Fruit fly (Drosophila melanogaster) whole organism, prepupa: Measurements from ENCODE around the gene CG42747.

Experiments used
- Blimp-1 ChIP-seq: fragments of 200-800 bp; sonication (Bioruptor generic); optimal IDR thresholded peaks from 3 replicates; lab custom pipeline; 2017; ENCODE audit warnings: missing biosample characterization, missing genetic modification characterization, mild to moderate bottlenecking, moderate library complexity, missing genetic modification reagents
- CG10669 ChIP-seq: fragments of 200-800 bp; sonication (Bioruptor generic); optimal IDR thresholded peaks from 3 replicates; lab custom pipeline; 2018; ENCODE audit warnings: missing biosample characterization, mild to moderate bottlenecking, missing genetic modification characterization, moderate library complexity
- CG11294 ChIP-seq: fragments of 200-800 bp; sonication (Bioruptor generic); IDR thresholded peaks from 2 replicates; pipeline ENCODE4 v1.3.6; 2022; ENCODE audit warnings: missing biosample characterization, missing genetic modification characterization
- CG11902 ChIP-seq: fragments of 200-800 bp; sonication (Bioruptor generic); optimal IDR thresholded peaks from 3 replicates; lab custom pipeline; 2016; ENCODE audit warnings: missing biosample characterization, missing genetic modification characterization
- CG15336 ChIP-seq: fragments of 200-800 bp; sonication (Bioruptor generic); IDR thresholded peaks from 2 replicates; pipeline ENCODE4 v1.3.6; 2022; ENCODE audit warnings: missing biosample characterization, missing genetic modification characterization
- CG1621 ChIP-seq: fragments of 200-800 bp; sonication (Bioruptor generic); optimal IDR thresholded peaks from 3 replicates; lab custom pipeline; 2018; ENCODE audit warnings: missing biosample characterization, mild to moderate bottlenecking, missing genetic modification characterization
- CG16779 ChIP-seq: fragments of 200-800 bp; sonication (Bioruptor generic); optimal IDR thresholded peaks from 3 replicates; lab custom pipeline; 2017; ENCODE audit warnings: missing biosample characterization, mild to moderate bottlenecking, missing genetic modification characterization
- CG32006 ChIP-seq: fragments of 200-800 bp; sonication (Bioruptor generic); optimal IDR thresholded peaks from 3 replicates; lab custom pipeline; 2017; ENCODE audit warnings: missing biosample characterization, mild to moderate bottlenecking, missing genetic modification characterization
- CG34406 ChIP-seq: fragments of 200-800 bp; sonication (Bioruptor generic); optimal IDR thresholded peaks from 3 replicates; lab custom pipeline; 2016; ENCODE audit warnings: missing biosample characterization, missing genetic modification characterization
- CG3919 ChIP-seq: fragments of 200-800 bp; sonication (Bioruptor generic); optimal IDR thresholded peaks from 3 replicates; lab custom pipeline; 2016; ENCODE audit warnings: missing biosample characterization, missing genetic modification characterization
- CG4318 ChIP-seq: fragments of 200-800 bp; sonication (Bioruptor generic); optimal IDR thresholded peaks from 3 replicates; lab custom pipeline; 2017; ENCODE audit warnings: missing biosample characterization, mild to moderate bottlenecking, missing genetic modification characterization
- CG6163 ChIP-seq: fragments of 200-800 bp; sonication (Bioruptor generic); IDR thresholded peaks from 3 replicates; pipeline ENCODE4 v1.3.6; 2022; ENCODE audit warnings: missing biosample characterization, missing genetic modification characterization
- CG6792 ChIP-seq: fragments of 200-800 bp; sonication (Bioruptor generic); optimal IDR thresholded peaks from 3 replicates; lab custom pipeline; 2016; ENCODE audit warnings: missing biosample characterization, missing genetic modification characterization
- CG6808 ChIP-seq: fragments of 200-800 bp; sonication (Bioruptor generic); optimal IDR thresholded peaks from 3 replicates; lab custom pipeline; 2017; ENCODE audit warnings: missing biosample characterization, missing genetic modification characterization, mild to moderate bottlenecking, moderate library complexity, missing genetic modification reagents
- CG6854 ChIP-seq: fragments of 200-800 bp; sonication (Bioruptor generic); optimal IDR thresholded peaks from 2 replicates; lab custom pipeline; 2017; ENCODE audit warnings: missing biosample characterization, mild to moderate bottlenecking, missing genetic modification characterization
- CG7368 ChIP-seq: fragments of 200-800 bp; sonication (Bioruptor generic); optimal IDR thresholded peaks from 3 replicates; lab custom pipeline; 2016; ENCODE audit warnings: missing biosample characterization, missing genetic modification characterization
- CG8119 ChIP-seq: fragments of 200-800 bp; sonication (Bioruptor generic); IDR thresholded peaks from 3 replicates; pipeline ENCODE4 v1.3.6; 2022; ENCODE audit warnings: missing biosample characterization, missing genetic modification characterization
- CG8319 ChIP-seq: fragments of 200-800 bp; sonication (Bioruptor generic); optimal IDR thresholded peaks from 3 replicates; lab custom pipeline; 2016; ENCODE audit warnings: missing biosample characterization, missing genetic modification characterization
- CG8632 ChIP-seq: fragments of 200-800 bp; sonication (Bioruptor generic); optimal IDR thresholded peaks from 3 replicates; lab custom pipeline; 2016; ENCODE audit warnings: missing biosample characterization, missing genetic modification characterization
- CG9139 ChIP-seq: fragments of 200-800 bp; sonication (Bioruptor generic); optimal IDR thresholded peaks from 3 replicates; lab custom pipeline; 2017; ENCODE audit warnings: missing biosample characterization, mild to moderate bottlenecking, missing genetic modification characterization
- Eip75B ChIP-seq: fragments of 200-800 bp; sonication (Bioruptor generic); optimal IDR thresholded peaks from 3 replicates; lab custom pipeline; 2016; ENCODE audit warnings: missing biosample characterization, missing genetic modification characterization
- Eip78C ChIP-seq: fragments of 200-800 bp; sonication (Bioruptor generic); peaks from one replicate; lab custom pipeline; 2016; ENCODE audit warnings: missing biosample characterization, missing genetic modification characterization
- Eip93F ChIP-seq: fragments of 200-800 bp; sonication (Bioruptor generic); optimal IDR thresholded peaks from 2 replicates; lab custom pipeline; 2016; ENCODE audit warnings: missing biosample characterization, mild to moderate bottlenecking, missing genetic modification characterization
- Ets21C ChIP-seq: fragments of 200-800 bp; sonication (Bioruptor generic); optimal IDR thresholded peaks from 3 replicates; lab custom pipeline; 2016; ENCODE audit warnings: missing biosample characterization, missing genetic modification characterization
- Ets96B ChIP-seq: fragments of 200-800 bp; optimal IDR thresholded peaks from 2 replicates; lab custom pipeline; 2019; ENCODE audit warnings: missing biosample characterization, mild to moderate bottlenecking, missing genetic modification characterization, moderate library complexity
- Gug ChIP-seq: fragments of 200-800 bp; sonication (Bioruptor generic); IDR thresholded peaks from 2 replicates; pipeline ENCODE4 v1.3.6; 2022; ENCODE audit warnings: missing biosample characterization, missing genetic modification characterization
- Hr38 ChIP-seq: sonication (Bioruptor generic); optimal IDR thresholded peaks from 2 replicates; lab custom pipeline; 2016; ENCODE audit warnings: missing biosample characterization, missing genetic modification characterization
- Hr4 ChIP-seq: fragments of 200-800 bp; sonication (Bioruptor generic); optimal IDR thresholded peaks from 3 replicates; lab custom pipeline; 2016; ENCODE audit warnings: missing biosample characterization, missing genetic modification characterization
- Lpt ChIP-seq: fragments of 200-800 bp; sonication (Bioruptor generic); optimal IDR thresholded peaks from 3 replicates; lab custom pipeline; 2016; ENCODE audit warnings: missing biosample characterization, missing genetic modification characterization
- Met ChIP-seq: fragments of 200-800 bp; sonication (Bioruptor generic); optimal IDR thresholded peaks from 3 replicates; lab custom pipeline; 2016; ENCODE audit warnings: missing biosample characterization, missing genetic modification characterization
- OdsH ChIP-seq: fragments of 200-800 bp; sonication (Bioruptor generic); optimal IDR thresholded peaks from 3 replicates; lab custom pipeline; 2016; ENCODE audit warnings: missing biosample characterization, missing genetic modification characterization
- Smox ChIP-seq: fragments of 200-800 bp; sonication (Bioruptor generic); optimal IDR thresholded peaks from 3 replicates; lab custom pipeline; 2016; ENCODE audit warnings: missing biosample characterization, missing genetic modification characterization
- Sox102F ChIP-seq: fragments of 200-800 bp; sonication (Bioruptor generic); optimal IDR thresholded peaks from 2 replicates; lab custom pipeline; 2016; ENCODE audit warnings: missing biosample characterization, mild to moderate bottlenecking, missing genetic modification characterization
- Sox15 ChIP-seq: fragments of 200-800 bp; sonication (Bioruptor generic); optimal IDR thresholded peaks from 3 replicates; lab custom pipeline; 2016; ENCODE audit warnings: missing biosample characterization, missing genetic modification characterization
- achi ChIP-seq: fragments of 200-800 bp; sonication (Bioruptor generic); optimal IDR thresholded peaks from 3 replicates; lab custom pipeline; 2016; ENCODE audit warnings: missing biosample characterization, missing genetic modification characterization
- acj6 ChIP-seq: fragments of 200-800 bp; sonication (Bioruptor generic); optimal IDR thresholded peaks from 3 replicates; lab custom pipeline; 2016; ENCODE audit warnings: missing biosample characterization, missing genetic modification characterization
- cyc ChIP-seq: fragments of 200-800 bp; sonication (Bioruptor generic); optimal IDR thresholded peaks from 3 replicates; lab custom pipeline; 2016; ENCODE audit warnings: missing biosample characterization, missing genetic modification characterization
- dac ChIP-seq: fragments of 200-800 bp; sonication (Bioruptor generic); optimal IDR thresholded peaks from 2 replicates; lab custom pipeline; 2017; ENCODE audit warnings: missing biosample characterization, mild to moderate bottlenecking, missing genetic modification characterization
- eg ChIP-seq: fragments of 200-800 bp; sonication (Bioruptor generic); IDR thresholded peaks from 3 replicates; pipeline ENCODE4 v1.3.6; 2022; ENCODE audit warnings: missing biosample characterization, missing genetic modification characterization
- esn ChIP-seq: fragments of 200-800 bp; sonication (Bioruptor generic); optimal IDR thresholded peaks from 2 replicates; lab custom pipeline; 2016; ENCODE audit warnings: missing biosample characterization, mild to moderate bottlenecking, missing genetic modification characterization, moderate library complexity
- fd59A ChIP-seq: fragments of 200-800 bp; sonication (Bioruptor generic); optimal IDR thresholded peaks from 2 replicates; lab custom pipeline; 2017; ENCODE audit warnings: missing biosample characterization, mild to moderate bottlenecking, missing genetic modification characterization, missing genetic modification reagents
- fd85E ChIP-seq: fragments of 200-800 bp; sonication (Bioruptor generic); optimal IDR thresholded peaks from 3 replicates; lab custom pipeline; 2016; ENCODE audit warnings: missing biosample characterization, missing genetic modification characterization
- fkh ChIP-seq: fragments of 200-800 bp; sonication (Bioruptor generic); optimal IDR thresholded peaks from 3 replicates; lab custom pipeline; 2017; ENCODE audit warnings: missing biosample characterization, mild to moderate bottlenecking, missing genetic modification characterization, moderate library complexity
- net ChIP-seq: fragments of 200-800 bp; sonication (Bioruptor generic); optimal IDR thresholded peaks from 3 replicates; lab custom pipeline; 2016; ENCODE audit warnings: missing biosample characterization, missing genetic modification characterization
- pdm3 ChIP-seq: fragments of 200-800 bp; sonication (Bioruptor generic); optimal IDR thresholded peaks from 3 replicates; lab custom pipeline; 2016; ENCODE audit warnings: missing biosample characterization, missing genetic modification characterization
- ss ChIP-seq, 2 experiments: fragments of 200-800 bp; sonication (Bioruptor generic); optimal IDR thresholded peaks; 2 replicates in 1 of 2; 3 replicates in 1 of 2; lab custom pipeline; 2017 to 2018; ENCODE audit warnings: mild to moderate bottlenecking in 2 of 2, missing biosample characterization in 2 of 2, missing genetic modification characterization in 2 of 2, moderate library complexity in 1 of 2
- svp ChIP-seq: fragments of 200-800 bp; sonication (Bioruptor generic); peaks from one replicate; lab custom pipeline; 2016; ENCODE audit warnings: missing biosample characterization, missing genetic modification characterization
- topi ChIP-seq: fragments of 200-800 bp; sonication (Bioruptor generic); optimal IDR thresholded peaks from 3 replicates; lab custom pipeline; 2016; ENCODE audit warnings: missing biosample characterization, missing genetic modification characterization

The CG42747 gene

DNA sequence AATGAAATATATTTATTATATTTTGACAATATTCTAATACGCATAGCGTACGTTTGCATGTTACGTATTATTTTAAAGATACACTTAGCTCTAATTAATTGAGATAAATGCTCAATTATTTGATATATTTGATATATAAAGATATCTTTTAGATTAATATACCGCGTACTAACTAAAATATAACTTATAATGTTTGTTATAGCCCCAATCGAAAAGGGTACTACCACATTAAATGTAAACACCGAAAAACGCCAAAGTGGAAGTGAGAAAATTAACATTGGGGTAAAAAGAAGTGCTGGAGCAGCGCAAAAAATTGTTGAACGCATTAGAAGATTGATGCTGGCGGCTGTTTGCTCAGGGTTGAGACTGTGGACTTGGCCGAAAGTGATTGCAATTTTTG lies 42.8 kb downstream of the CG42747 start:
- TF ChIP-seq Ets96B, result no peak
- TF ChIP-seq Eip93F, result no peak
- TF ChIP-seq Lpt (GFP tag; lab: Kevin White, UChicago), result no peak
- TF ChIP-seq Smox (GFP tag; lab: Kevin White, UChicago), result no peak
- TF ChIP-seq CG6163, result no peak
- no peak for TF ChIP-seq CG32006 (GFP tag; lab: Kevin White, UChicago)
- TF ChIP-seq CG9139 (GFP tag; lab: Kevin White, UChicago), result no peak
- TF ChIP-seq CG8319 (GFP tag; lab: Kevin White, UChicago), result no peak
- TF ChIP-seq achi, result no peak
- TF ChIP-seq svp (GFP tag; lab: Kevin White, UChicago), result peak; percentile 52
- TF ChIP-seq CG8632 (GFP tag; lab: Kevin White, UChicago), result no peak
- TF ChIP-seq CG3919, result no peak
- no peak for TF ChIP-seq CG15336 (GFP tag; lab: Robert Waterston, UW)
- TF ChIP-seq eg (GFP tag; lab: Robert Waterston, UW), result no peak
- TF ChIP-seq CG4318 (GFP tag; lab: Kevin White, UChicago), result no peak
- TF ChIP-seq Eip78C, result peak; percentile 60
- no peak for TF ChIP-seq pdm3 (GFP tag; lab: Kevin White, UChicago)

DNA sequence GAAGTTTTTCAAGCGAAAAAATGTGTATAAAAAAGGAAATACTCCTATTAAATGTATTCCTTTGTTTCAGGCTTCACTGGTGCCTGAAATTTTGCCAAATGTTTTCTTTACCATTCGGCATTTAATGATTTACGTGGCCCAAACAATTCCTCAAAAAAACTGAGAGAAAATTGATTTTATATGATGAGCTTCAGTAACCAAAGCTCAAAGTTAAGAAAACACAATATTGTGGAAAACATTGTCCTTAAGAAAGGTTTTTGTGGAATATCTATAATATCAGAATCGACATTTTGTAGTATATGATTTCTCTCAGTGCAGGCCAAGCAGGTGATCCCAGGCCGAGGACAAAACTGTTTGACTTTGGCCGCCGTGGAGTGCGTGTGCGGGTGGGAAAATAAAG lies 46.2 kb downstream of the CG42747 start:
- TF ChIP-seq Hr4 (GFP tag; lab: Kevin White, UChicago) (peak; percentile 71), CG11902 (peak; percentile 5), eg (GFP tag; lab: Robert Waterston, UW) (peak; percentile 41; the same call in 1 of the 3 replicates), achi (peak; percentile 61), fkh (GFP tag; lab: Kevin White, UChicago) (no peak), CG32006 (GFP tag; lab: Kevin White, UChicago) (peak; percentile 65), CG6792 (GFP tag; lab: Kevin White, UChicago) (peak; percentile 45), CG8632 (GFP tag; lab: Kevin White, UChicago) (peak; percentile 48), dac (GFP tag; lab: Kevin White, UChicago) (no peak), Gug (no peak), Eip75B (GFP tag; lab: Kevin White, UChicago) (peak; percentile 40), CG6808 (peak; percentile 36), Met (GFP tag; lab: Kevin White, UChicago) (peak; percentile 62), esn (GFP tag; lab: Kevin White, UChicago) (peak; percentile 72), CG7368 (GFP tag; lab: Kevin White, UChicago) (no peak), fd59A (GFP tag; lab: Kevin White, UChicago) (peak; percentile 14), cyc (GFP tag; lab: Kevin White, UChicago) (peak; percentile 50), CG16779 (tag; lab: Kevin White, UChicago) (no peak), net (GFP tag; lab: Kevin White, UChicago) (peak; percentile 46), CG1621 (tag; lab: Kevin White, UChicago) (peak; percentile 38), OdsH (peak; percentile 57), Sox102F (peak; percentile 60), CG8119 (GFP tag; lab: Robert Waterston, UW) (peak; percentile 60; the same call in 2 of the 3 replicates), Hr38 (no peak), CG8319 (GFP tag; lab: Kevin White, UChicago) (no peak), CG6854 (GFP tag; lab: Kevin White, UChicago) (no peak), CG3919 (peak; percentile 60), svp (GFP tag; lab: Kevin White, UChicago) (peak; percentile 63), fd85E (GFP tag; lab: Kevin White, UChicago) (no peak), Ets96B (peak; percentile 35), pdm3 (GFP tag; lab: Kevin White, UChicago) (peak; percentile 69), Blimp-1 (GFP tag; lab: Kevin White, UChicago) (no peak), CG11294 (GFP tag; lab: Robert Waterston, UW) (no peak), acj6 (GFP tag; lab: Kevin White, UChicago) (peak; percentile 48), Eip93F (no peak), ss (GFP tag; optimal IDR thresholded peaks at IDR 0.05; lab: Kevin White, UChicago) (no peak), Smox (GFP tag; lab: Kevin White, UChicago) (peak; percentile 68), Sox15 (GFP tag; lab: Kevin White, UChicago) (no peak), topi (GFP tag; lab: Kevin White, UChicago) (peak; percentile 39), Eip78C (peak; percentile 87), CG9139 (GFP tag; lab: Kevin White, UChicago) (no peak), Ets21C (GFP tag; lab: Kevin White, UChicago) (peak; percentile 18), CG10669 (peak; percentile 47), CG34406 (GFP tag; lab: Kevin White, UChicago) (peak; percentile 43), CG15336 (GFP tag; lab: Robert Waterston, UW) (peak; percentile 51; the same call in 1 of the 2 replicates), CG6163 (no peak)
